Worm (Caenorhabditis elegans): Measurements from ENCODE around the gene sri-45.

DNA sequence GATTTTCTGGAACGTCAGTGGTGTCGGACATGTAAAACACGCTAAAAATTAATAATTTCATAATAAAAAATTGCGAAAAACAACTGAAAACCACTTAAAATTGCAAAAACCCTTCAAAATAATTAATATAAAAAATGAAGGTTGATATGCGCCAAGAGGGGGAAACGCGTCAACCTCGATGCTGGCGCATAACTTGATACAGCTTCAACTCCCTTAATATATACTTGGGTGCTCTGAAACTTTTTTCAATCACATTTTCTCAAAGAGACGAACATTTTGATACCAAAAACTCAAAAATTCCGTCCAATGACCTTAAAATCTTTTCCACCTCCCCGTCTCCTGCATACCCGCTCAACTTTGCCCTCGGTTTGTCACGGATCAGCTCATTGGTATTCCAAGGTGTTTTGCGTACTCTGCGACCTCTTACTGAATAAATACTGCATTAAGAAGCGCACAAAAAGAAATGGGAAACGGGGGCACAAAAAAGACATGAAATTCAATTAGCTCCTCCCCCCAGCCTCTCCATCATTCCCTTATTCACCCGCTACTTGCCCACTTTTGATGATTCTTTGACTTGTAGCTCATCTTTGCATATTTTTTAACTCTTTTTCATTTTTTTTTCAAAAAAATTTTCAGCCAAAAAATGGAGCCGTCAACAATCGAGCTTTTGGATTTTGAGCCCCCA is 11.1 kb downstream of the sri-45 start, which contains the start of the genes K07E8.7 and frpr-14:
- TF ChIP-seq lin-35 (GFP tag; optimal IDR thresholded peaks at IDR 0.05), result no peak
- no peak for TF ChIP-seq ztf-28 (GFP tag; IDR thresholded peaks at IDR 0.05)
- no peak for TF ChIP-seq repo-1 (tag; optimal IDR thresholded peaks at IDR 0.05)
